Worm (Caenorhabditis elegans): Measurements from ENCODE around the gene srxa-15.

The srxa-15 gene

DNA sequence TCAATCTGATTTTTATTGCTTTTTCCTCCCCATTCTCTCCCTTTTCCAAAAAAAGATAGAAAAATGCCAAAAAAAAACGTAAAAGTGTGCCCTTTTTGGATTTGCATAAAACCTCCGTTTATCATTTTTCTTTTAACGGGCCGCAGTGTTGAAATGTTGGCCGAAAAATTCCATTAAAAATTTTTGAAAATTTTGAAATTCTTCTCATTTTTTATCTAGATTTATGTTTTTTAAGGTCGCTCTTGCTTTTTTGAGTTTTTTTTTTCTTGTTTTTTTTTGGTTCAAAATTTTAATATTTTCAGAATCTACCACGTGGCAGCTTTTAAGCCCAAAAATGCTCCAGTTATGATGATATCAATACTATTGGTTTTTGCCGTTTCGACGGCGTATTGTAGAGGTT, 12.4 kb downstream of the srxa-15 start, which contains the start of gene mnr-1:
Gene mnr-1 (plus strand): TSS at position 301 of the 400 bp plus-strand sequence.
- TF ChIP-seq atf-7 (tag; optimal IDR thresholded peaks at IDR 0.05) (no peak), ama-1 (optimal IDR thresholded peaks at IDR 0.05) (no peak), ama-1 (GFP tag; optimal IDR thresholded peaks at IDR 0.05) (no peak), lin-35 (GFP tag; optimal IDR thresholded peaks at IDR 0.05) (no peak), ekl-4 (GFP tag; IDR thresholded peaks at IDR 0.05) (no peak), F55B11.4 (tag; optimal IDR thresholded peaks at IDR 0.05; ENCODE audit: borderline replicate concordance, insufficient read depth) (no peak), chd-7 (tag; optimal IDR thresholded peaks at IDR 0.05) (no peak), lir-1 (GFP tag; conservative IDR thresholded peaks at IDR 0.05) (no peak), K12H6.12 (tag; optimal IDR thresholded peaks at IDR 0.05) (no peak), F57C9.4 (tag; optimal IDR thresholded peaks at IDR 0.05) (no peak), ztf-26 (tag; optimal IDR thresholded peaks at IDR 0.05) (no peak), rcor-1 (GFP tag; IDR thresholded peaks at IDR 0.05) (no peak), F22D6.2 (tag; optimal IDR thresholded peaks at IDR 0.05) (no peak), ztf-6 (GFP tag; IDR thresholded peaks at IDR 0.05) (no peak)

DNA sequence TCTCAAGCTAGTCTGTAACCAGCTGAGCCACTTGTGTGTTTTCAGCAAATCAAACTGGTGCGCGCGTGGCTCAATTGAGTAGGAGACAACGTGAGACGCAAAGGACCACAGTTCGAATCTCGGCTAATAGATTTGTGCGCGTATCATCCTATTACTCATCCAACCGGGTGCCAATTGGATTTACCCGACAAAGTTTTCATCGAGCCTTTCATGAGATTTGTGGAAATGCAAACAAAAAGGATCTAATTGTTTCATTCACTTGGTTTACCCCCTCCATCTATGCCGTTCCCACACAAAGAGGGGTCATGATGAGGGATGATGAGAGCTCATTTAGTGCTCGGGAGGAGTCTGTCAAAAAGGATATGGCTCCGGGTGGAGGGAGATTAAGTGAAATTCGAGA, 13.2 kb downstream of the srxa-15 start:
- TF ChIP-seq rpc-1 (optimal IDR thresholded peaks at IDR 0.05) (no peak), rpc-1 (tag; optimal IDR thresholded peaks at IDR 0.05) (peak; percentile 27), lin-26 (GFP tag; IDR thresholded peaks at IDR 0.05) (no peak), nhr-90 (tag; optimal IDR thresholded peaks at IDR 0.05) (no peak), F39B2.1 (GFP tag; IDR thresholded peaks at IDR 0.05) (no peak), attf-3 (GFP tag; conservative IDR thresholded peaks at IDR 0.05) (no peak), bed-1 (GFP tag; IDR thresholded peaks at IDR 0.05) (0 out of 2 replicates have a peak, but pooled peaks have one; percentile 50)

DNA sequence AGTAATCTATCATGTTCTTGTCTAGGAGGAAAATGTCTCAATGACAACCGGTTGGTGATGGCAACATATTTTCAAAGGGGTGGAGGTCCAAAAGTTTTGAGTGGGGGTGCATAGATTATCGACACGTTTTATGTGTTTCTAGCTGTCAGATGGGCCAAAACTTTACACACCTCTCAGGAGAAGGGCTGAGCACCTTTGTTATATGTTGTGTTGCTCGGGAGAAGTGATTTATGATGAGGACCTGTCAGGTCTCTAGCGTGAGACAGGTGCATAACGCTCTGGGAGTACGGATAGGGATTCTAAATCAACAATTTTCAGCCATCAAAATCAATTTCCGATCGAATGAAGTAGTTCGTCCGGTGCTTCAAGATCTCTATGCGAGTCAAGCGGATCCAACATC, 14.6 kb downstream of the srxa-15 start:
- TF ChIP-seq T07F8.4 (tag; optimal IDR thresholded peaks at IDR 0.05) = no peak
- no peak for TF ChIP-seq hmg-1.2 (GFP tag; IDR thresholded peaks at IDR 0.05)
- no peak for TF ChIP-seq ZK185.1 (tag; optimal IDR thresholded peaks at IDR 0.05; ENCODE audit: poor library complexity, severe bottlenecking)
- TF ChIP-seq Y79H2A.3 (GFP tag; conservative IDR thresholded peaks at IDR 0.05) = no peak
- no peak for TF ChIP-seq efl-1 (GFP tag; optimal IDR thresholded peaks at IDR 0.05)
- no peak for TF ChIP-seq madf-3 (GFP tag; IDR thresholded peaks at IDR 0.05)
- TF ChIP-seq ztf-26 (tag; optimal IDR thresholded peaks at IDR 0.05) = no peak
- no peak for TF ChIP-seq chd-7 (tag; optimal IDR thresholded peaks at IDR 0.05)
- TF ChIP-seq pha-4 (tag; optimal IDR thresholded peaks at IDR 0.05) = no peak
- no peak for TF ChIP-seq ztf-18 (tag; optimal IDR thresholded peaks at IDR 0.05)
- TF ChIP-seq hmg-20 (GFP tag; IDR thresholded peaks at IDR 0.05) = no peak
- no peak for TF ChIP-seq snpc-3.4 (tag; optimal IDR thresholded peaks at IDR 0.05)
- TF ChIP-seq athp-1 (tag; optimal IDR thresholded peaks at IDR 0.05) = no peak

DNA sequence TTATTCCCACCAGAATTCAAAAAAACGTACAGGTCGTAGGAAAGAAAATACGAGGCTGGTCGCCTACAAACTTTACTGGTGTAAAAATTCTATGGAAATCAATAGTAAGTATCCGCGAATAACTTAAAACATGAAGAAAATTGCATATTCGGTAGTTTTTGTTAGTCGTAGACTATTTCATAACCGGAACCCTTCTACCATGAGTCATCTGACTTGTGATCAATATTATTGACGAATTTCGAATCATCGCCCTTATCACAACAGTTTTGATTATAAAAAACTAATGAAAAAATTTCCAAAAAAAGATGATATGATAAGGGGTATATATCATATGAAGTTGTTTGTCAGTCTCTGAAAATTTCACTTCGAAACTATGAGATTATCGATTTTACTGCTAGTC, 18.0 kb downstream of the srxa-15 start, which contains the start of gene W01F3.2:
Gene W01F3.2 (plus strand): TSS at position 301 of the 400 bp plus-strand sequence.
- TF ChIP-seq cebp-1 (GFP tag; IDR thresholded peaks at IDR 0.05) (no peak), cebp-1 (tag; optimal IDR thresholded peaks at IDR 0.05) (peak; percentile 47), chd-7 (tag; optimal IDR thresholded peaks at IDR 0.05) (no peak), B0261.1 (tag; optimal IDR thresholded peaks at IDR 0.05) (no peak)

- no peak for TF ChIP-seq hmg-20 (GFP tag; IDR thresholded peaks at IDR 0.05)
- no peak for TF ChIP-seq hlh-26 (GFP tag; conservative IDR thresholded peaks at IDR 0.05)
- no peak for TF ChIP-seq madf-3 (GFP tag; IDR thresholded peaks at IDR 0.05)
- no peak for TF ChIP-seq B0336.3 (GFP tag; IDR thresholded peaks at IDR 0.05)
- no peak for TF ChIP-seq F23B12.7 (tag; optimal IDR thresholded peaks at IDR 0.05; ENCODE audit: insufficient read depth)
- no peak for TF ChIP-seq ztf-3 (GFP tag; optimal IDR thresholded peaks at IDR 0.05)
- TF ChIP-seq lin-35 (GFP tag; optimal IDR thresholded peaks at IDR 0.05) = no peak
- no peak for TF ChIP-seq efl-1 (GFP tag; optimal IDR thresholded peaks at IDR 0.05)
- TF ChIP-seq cebp-2 (GFP tag; IDR thresholded peaks at IDR 0.05) = no peak
- no peak for TF ChIP-seq Y79H2A.3 (GFP tag; conservative IDR thresholded peaks at IDR 0.05)
- no peak for TF ChIP-seq tbp1 (GFP tag; optimal IDR thresholded peaks at IDR 0.05)
- TF ChIP-seq snpc-4 (GFP tag; optimal IDR thresholded peaks at IDR 0.05) = no peak
- no peak for TF ChIP-seq snpc-4 (tag; optimal IDR thresholded peaks at IDR 0.05)
- TF ChIP-seq F57C9.4 (tag; optimal IDR thresholded peaks at IDR 0.05) = no peak
- TF ChIP-seq rpc-1 (optimal IDR thresholded peaks at IDR 0.05) = no peak
- TF ChIP-seq rpc-1 (tag; optimal IDR thresholded peaks at IDR 0.05) = no peak
- no peak for TF ChIP-seq lin-40 (tag; optimal IDR thresholded peaks at IDR 0.05)
These were observed 20.5 kb downstream of the srxa-15 start for ce11 chrV:20662474-20662873.

Data from whole organism, young adult.